Worm (Caenorhabditis elegans): ENCODE results near the gene tat-2.

DNA sequence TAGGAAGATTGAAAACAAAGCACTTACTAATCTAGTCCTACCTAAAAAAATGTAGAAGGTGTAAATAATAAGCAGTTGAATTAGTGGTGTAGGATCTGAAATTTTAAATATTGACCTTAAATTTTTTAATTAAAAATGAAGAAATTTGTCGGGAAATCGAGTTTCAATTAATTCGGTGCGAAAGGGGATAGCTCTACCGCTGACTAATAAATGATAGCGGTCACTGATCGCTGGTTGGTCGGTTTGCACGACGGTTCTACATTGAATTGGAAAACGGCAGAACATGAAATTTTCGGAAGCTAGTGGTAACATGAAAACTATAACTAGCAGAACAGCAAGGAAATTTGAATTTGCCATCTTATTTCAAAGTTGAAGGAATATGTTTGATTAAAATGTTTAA lies 66.6 kb downstream of the tat-2 start, which contains the start of gene set-15:
- TF ChIP-seq pha-4 (tag; optimal IDR thresholded peaks at IDR 0.05) (no peak), ztf-11 (tag; optimal IDR thresholded peaks at IDR 0.05) (no peak), nhr-76 (tag; optimal IDR thresholded peaks at IDR 0.05) (no peak), ces-1 (GFP tag; optimal IDR thresholded peaks at IDR 0.05) (no peak), nhr-12 (tag; optimal IDR thresholded peaks at IDR 0.05) (no peak), blmp-1 (tag; optimal IDR thresholded peaks at IDR 0.05) (no peak), lsy-2 (tag; optimal IDR thresholded peaks at IDR 0.05) (no peak), elt-3 (tag; optimal IDR thresholded peaks at IDR 0.05) (no peak), unc-62 (GFP tag; optimal IDR thresholded peaks at IDR 0.05) (no peak)

Data from whole organism, mixed stage, embryonic.